Worm (Caenorhabditis elegans) whole organism, L3 larva: Measurements from ENCODE around the gene umps-1.

Experiments used
- ZK546.5 ChIP-seq: sonication (generic microtip); optimal IDR thresholded peaks from 2 replicates; lab custom pipeline; 2017; ENCODE audit warnings: missing biosample characterization, missing genetic modification characterization
- aly-2 ChIP-seq: fragments of 150-350 bp; optimal IDR thresholded peaks from 2 replicates; lab custom pipeline; 2014; ENCODE audit warnings: missing biosample characterization, missing genetic modification characterization
- ama-1 ChIP-seq: fragments of 150-350 bp; optimal IDR thresholded peaks from 2 replicates; lab custom pipeline; 2018
- ceh-16 ChIP-seq: sonication (generic microtip); optimal IDR thresholded peaks from 2 replicates; lab custom pipeline; 2017; ENCODE audit warnings: missing biosample characterization, missing genetic modification characterization
- ceh-28 ChIP-seq: fragments of 150-350 bp; optimal IDR thresholded peaks from 2 replicates; lab custom pipeline; 2014; ENCODE audit warnings: missing biosample characterization, missing genetic modification reagents, missing genetic modification characterization
- ceh-82 ChIP-seq: fragments of 150-350 bp; optimal IDR thresholded peaks from 2 replicates; lab custom pipeline; 2014; ENCODE audit warnings: missing biosample characterization, missing genetic modification characterization
- egl-5 ChIP-seq: fragments of 150-350 bp; optimal IDR thresholded peaks from 2 replicates; lab custom pipeline; 2017; ENCODE audit warnings: missing biosample characterization, missing genetic modification reagents, missing genetic modification characterization, inconsistent platforms
- elt-1 ChIP-seq: fragments of 150-350 bp; optimal IDR thresholded peaks from 2 replicates; lab custom pipeline; 2014; ENCODE audit warnings: missing biosample characterization, missing genetic modification characterization
- elt-2 ChIP-seq: sonication (generic microtip); optimal IDR thresholded peaks from 2 replicates; lab custom pipeline; 2016; ENCODE audit warnings: missing genetic modification reagents, mild to moderate bottlenecking, missing genetic modification characterization, missing compliant biosample characterization
- eor-1 ChIP-seq, 2 experiments: fragments of 150-350 bp; optimal IDR thresholded peaks; 2 replicates each; lab custom pipeline; 2014 to 2018; ENCODE audit warnings: missing biosample characterization in 2 of 2, missing genetic modification characterization in 2 of 2
- fos-1 ChIP-seq: fragments of 150-350 bp; optimal IDR thresholded peaks from 2 replicates; lab custom pipeline; 2014; ENCODE audit warnings: missing biosample characterization, missing genetic modification characterization
- jun-1 ChIP-seq: fragments of 150-350 bp; optimal IDR thresholded peaks from 2 replicates; lab custom pipeline; 2014; ENCODE audit warnings: missing biosample characterization, missing genetic modification reagents, missing genetic modification characterization
- lin-15B ChIP-seq: fragments of 150-350 bp; optimal IDR thresholded peaks from 2 replicates; lab custom pipeline; 2014; ENCODE audit warnings: missing biosample characterization, missing genetic modification characterization
- lin-39 ChIP-seq: fragments of 150-350 bp; optimal IDR thresholded peaks from 2 replicates; lab custom pipeline; 2018; ENCODE audit warnings: missing biosample characterization, missing genetic modification reagents, missing genetic modification characterization
- mml-1 ChIP-seq: fragments of 150-350 bp; sonication (generic microtip); optimal IDR thresholded peaks from 3 replicates; lab custom pipeline; 2014; ENCODE audit warnings: missing biosample characterization, missing genetic modification characterization
- nfya-1 ChIP-seq: sonication (generic microtip); optimal IDR thresholded peaks from 2 replicates; lab custom pipeline; 2017; ENCODE audit warnings: missing genetic modification characterization, mild to moderate bottlenecking, missing compliant biosample characterization, antibody characterized with exemption, moderate library complexity; ENCODE audit not compliant: insufficient read depth
- nhr-23 ChIP-seq: fragments of 150-350 bp; optimal IDR thresholded peaks from 2 replicates; lab custom pipeline; 2014; ENCODE audit warnings: missing biosample characterization, missing genetic modification reagents, missing genetic modification characterization
- nhr-237 ChIP-seq: fragments of 150-350 bp; optimal IDR thresholded peaks from 2 replicates; lab custom pipeline; 2014; ENCODE audit warnings: missing biosample characterization, missing genetic modification characterization
- nhr-25 ChIP-seq: sonication (generic microtip); optimal IDR thresholded peaks from 2 replicates; lab custom pipeline; 2017; ENCODE audit warnings: missing biosample characterization, missing genetic modification characterization
- nhr-43 ChIP-seq: sonication (generic microtip); optimal IDR thresholded peaks from 2 replicates; lab custom pipeline; 2016; ENCODE audit warnings: mild to moderate bottlenecking, missing genetic modification characterization, missing compliant biosample characterization; ENCODE audit not compliant: poor library complexity, severe bottlenecking
- pha-4 ChIP-seq: fragments of 150-350 bp; optimal IDR thresholded peaks from 2 replicates; lab custom pipeline; 2014; ENCODE audit warnings: missing biosample characterization, missing genetic modification reagents, missing genetic modification characterization
- sea-2 ChIP-seq: fragments of 150-350 bp; sonication (generic microtip); optimal IDR thresholded peaks from 4 replicates; lab custom pipeline; 2014; ENCODE audit warnings: missing biosample characterization, missing genetic modification reagents, missing genetic modification characterization
- tbx-2 ChIP-seq: sonication (generic microtip); optimal IDR thresholded peaks from 2 replicates; lab custom pipeline; 2016; ENCODE audit warnings: mild to moderate bottlenecking, missing genetic modification characterization, missing compliant biosample characterization
- unc-62 ChIP-seq: fragments of 150-350 bp; sonication (generic microtip); optimal IDR thresholded peaks from 4 replicates; lab custom pipeline; 2014; ENCODE audit warnings: missing biosample characterization, missing genetic modification reagents, missing genetic modification characterization
- ztf-4 ChIP-seq: fragments of 150-350 bp; optimal IDR thresholded peaks from 2 replicates; lab custom pipeline; 2014; ENCODE audit warnings: missing biosample characterization, missing genetic modification characterization

The umps-1 gene

ce11 chrIII:10318062-10318609, 39.3 kb downstream of the umps-1 start, which contains the start of the genes unc-50 and ostf-4:
Gene unc-50, minus strand, starts transcription at chrIII:10318162.
Gene ostf-4, minus strand, starts transcription at chrIII:10318559.
- no peak for TF ChIP-seq nhr-237 (tag; lab: Kevin White, UChicago)
- no peak for TF ChIP-seq lin-39
- no peak for TF ChIP-seq lin-15B (tag; lab: Kevin White, UChicago)
- TF ChIP-seq ceh-16, result no peak
- TF ChIP-seq jun-1 (tag; lab: Kevin White, UChicago), result no peak
- TF ChIP-seq nhr-43 (tag; lab: Kevin White, UChicago), result no peak
- TF ChIP-seq egl-5 (tag; lab: Kevin White, UChicago), result no peak

- peak; percentile 68 for TF ChIP-seq nhr-23 (tag; lab: Kevin White, UChicago)
- TF ChIP-seq, all 47 proteins: peak for 1; not testable (repeated sequence) for 46
These were observed 40.8 kb downstream of the umps-1 start for ce11 chrIII:10316653-10317052.

- TF ChIP-seq ceh-28, result no peak
- TF ChIP-seq elt-2, result peak; percentile 70
- peak; percentile 16 for TF ChIP-seq pha-4 (tag; lab: Kevin White, UChicago)
- TF ChIP-seq, all 47 proteins: peak for 2
These were observed 43.2 kb downstream of the umps-1 start for ce11 chrIII:10314234-10314633.

ce11 chrIII:10311016-10311415, 46.4 kb downstream of the umps-1 start, which contains the start of gene T07A5.7:
Gene T07A5.7, minus strand, starts transcription at chrIII:10311116.
- TF ChIP-seq nfya-1 (tag; lab: Kevin White, UChicago) (no peak), tbx-2 (tag; lab: Kevin White, UChicago) (no peak), nhr-23 (tag; lab: Kevin White, UChicago) (no peak), eor-1 (tag; optimal IDR thresholded peaks at IDR 0.05; lab: Kevin White, UChicago) (no peak), ceh-82 (tag; lab: Kevin White, UChicago) (no peak), elt-1 (tag; lab: Kevin White, UChicago) (no peak), sea-2 (GFP tag; lab: Kevin White, UChicago) (no peak), fos-1 (tag; lab: Kevin White, UChicago) (no peak), unc-62 (GFP tag; lab: Kevin White, UChicago) (no peak), ama-1 (lab: Kevin White, UChicago) (no peak), mml-1 (tag; lab: Kevin White, UChicago) (no peak), aly-2 (no peak), ceh-28 (no peak)

ce11 chrIII:10306049-10306448, 51.4 kb downstream of the umps-1 start, which contains the start of gene T07A5.1:
Gene T07A5.1, minus strand, starts transcription at chrIII:10306197.
- peak; percentile 53 for TF ChIP-seq nhr-25 (tag; lab: Kevin White, UChicago)
- no peak for TF ChIP-seq ztf-4
- TF ChIP-seq ZK546.5 (tag; lab: Kevin White, UChicago), result no peak
- peak; percentile 80 for TF ChIP-seq elt-1 (tag; lab: Kevin White, UChicago)
